Fruit fly (Drosophila melanogaster) whole organism, embryonic: ENCODE results near the gene a10.
A peak's percentile ranks its signal among the peaks of the same experiment; 100 is the strongest.

Source experiments
- Asciz ChIP-seq: fragments of 200-800 bp; sonication (Bioruptor generic); optimal IDR thresholded peaks from 2 replicates; lab custom pipeline; 2017; ENCODE audit warnings: missing biosample characterization, mild to moderate bottlenecking, missing genetic modification characterization, missing genetic modification reagents
- BEAF-32 ChIP-seq: fragments of 200-800 bp; sonication (Bioruptor generic); optimal IDR thresholded peaks from 3 replicates; lab custom pipeline; 2017; ENCODE audit warnings: missing biosample characterization, missing genetic modification characterization, mild to moderate bottlenecking, moderate library complexity, missing genetic modification reagents
- CG10321 ChIP-seq: fragments of 200-800 bp; sonication (Bioruptor generic); IDR thresholded peaks from 2 replicates; pipeline ENCODE4 v1.3.6; 2022; ENCODE audit warnings: missing biosample characterization, missing genetic modification characterization
- CG10431 ChIP-seq: fragments of 200-800 bp; sonication (Bioruptor generic); optimal IDR thresholded peaks from 3 replicates; lab custom pipeline; 2018; ENCODE audit warnings: missing biosample characterization, mild to moderate bottlenecking, missing genetic modification characterization
- CG12299 ChIP-seq: fragments of 200-800 bp; sonication (Bioruptor generic); optimal IDR thresholded peaks from 2 replicates; lab custom pipeline; 2018; ENCODE audit warnings: missing biosample characterization, mild to moderate bottlenecking, missing genetic modification characterization
- CG13775 ChIP-seq: fragments of 200-800 bp; sonication (Bioruptor generic); optimal IDR thresholded peaks from 3 replicates; lab custom pipeline; 2017; ENCODE audit warnings: missing biosample characterization, mild to moderate bottlenecking, missing genetic modification characterization
- CG15073 ChIP-seq: fragments of 200-800 bp; sonication (Bioruptor generic); optimal IDR thresholded peaks from 2 replicates; lab custom pipeline; 2016; ENCODE audit warnings: missing biosample characterization, missing genetic modification characterization
- CG1602 ChIP-seq: fragments of 200-800 bp; sonication (Bioruptor generic); optimal IDR thresholded peaks from 3 replicates; lab custom pipeline; 2016; ENCODE audit warnings: missing biosample characterization, missing genetic modification characterization
- CG17328 ChIP-seq: fragments of 200-800 bp; sonication (Bioruptor generic); IDR thresholded peaks from 2 replicates; pipeline ENCODE4 v1.3.6; 2022; ENCODE audit warnings: missing biosample characterization, missing genetic modification characterization
- CG18599 ChIP-seq: fragments of 200-800 bp; sonication (Bioruptor generic); optimal IDR thresholded peaks from 3 replicates; lab custom pipeline; 2017; ENCODE audit warnings: missing biosample characterization, missing genetic modification characterization, mild to moderate bottlenecking, moderate library complexity, missing genetic modification reagents
- CG2129 ChIP-seq: fragments of 200-800 bp; sonication (Bioruptor generic); IDR thresholded peaks from 2 replicates; pipeline ENCODE4 v1.3.6; 2022; ENCODE audit warnings: missing biosample characterization, missing genetic modification characterization; ENCODE audit not compliant: partially characterized antibody
- CG31224 ChIP-seq: fragments of 200-800 bp; sonication (Bioruptor generic); IDR thresholded peaks from 2 replicates; pipeline ENCODE4 v1.3.6; 2022; ENCODE audit warnings: missing biosample characterization, missing genetic modification characterization
- CG31388 ChIP-seq: fragments of 200-800 bp; sonication (Bioruptor generic); optimal IDR thresholded peaks from 2 replicates; lab custom pipeline; 2016; ENCODE audit warnings: missing biosample characterization, missing genetic modification characterization
- CG3407 ChIP-seq: fragments of 200-800 bp; sonication (Bioruptor generic); optimal IDR thresholded peaks from 2 replicates; lab custom pipeline; 2018; ENCODE audit warnings: missing biosample characterization, mild to moderate bottlenecking, missing genetic modification characterization
- CG4707 ChIP-seq: fragments of 200-800 bp; sonication (Bioruptor generic); optimal IDR thresholded peaks from 2 replicates; lab custom pipeline; 2018; ENCODE audit warnings: missing biosample characterization, mild to moderate bottlenecking, missing genetic modification characterization, moderate library complexity
- CG6689 ChIP-seq: fragments of 200-800 bp; sonication (Bioruptor generic); IDR thresholded peaks from 2 replicates; pipeline ENCODE4 v1.3.6; 2022; ENCODE audit warnings: missing biosample characterization, missing genetic modification characterization
- CG7372 ChIP-seq: fragments of 200-800 bp; sonication (Bioruptor generic); IDR thresholded peaks from 2 replicates; pipeline ENCODE4 v1.3.6; 2022; ENCODE audit warnings: missing biosample characterization, missing genetic modification characterization
- CG7839 ChIP-seq: fragments of 200-800 bp; sonication (Bioruptor generic); optimal IDR thresholded peaks from 3 replicates; lab custom pipeline; 2018; ENCODE audit warnings: missing biosample characterization, mild to moderate bottlenecking, missing genetic modification characterization, moderate library complexity
- CG8944 ChIP-seq: fragments of 200-800 bp; sonication (Bioruptor generic); optimal IDR thresholded peaks from 3 replicates; lab custom pipeline; 2016; ENCODE audit warnings: missing biosample characterization, missing genetic modification characterization
- Doc3 ChIP-seq: fragments of 200-800 bp; sonication (Bioruptor generic); IDR thresholded peaks from 3 replicates; pipeline ENCODE4 v1.3.6; 2022; ENCODE audit warnings: missing biosample characterization, missing genetic modification characterization; ENCODE audit not compliant: partially characterized antibody
- GATAe ChIP-seq: fragments of 200-800 bp; sonication (Bioruptor generic); conservative IDR thresholded peaks from 2 replicates; pipeline ENCODE4 v1.3.6; 2022; ENCODE audit warnings: missing biosample characterization, missing genetic modification characterization
- Gug ChIP-seq: fragments of 200-800 bp; sonication (Bioruptor generic); IDR thresholded peaks from 4 replicates; pipeline ENCODE4 v1.3.6; 2022; ENCODE audit warnings: missing biosample characterization, missing genetic modification characterization
- Hr39 ChIP-seq: fragments of >200 bp; optimal IDR thresholded peaks from 2 replicates; lab custom pipeline; 2017
- Hr78 ChIP-seq, 2 experiments: fragments of 200-800 bp in 1 of 2; fragments of >200 bp in 1 of 2; sonication (Bioruptor generic) in 1 of 2; optimal IDR thresholded peaks; 2 replicates each; lab custom pipeline; 2017 to 2019; ENCODE audit warnings: missing biosample characterization in 2 of 2, missing genetic modification characterization in 2 of 2, mild to moderate bottlenecking in 1 of 2, moderate library complexity in 1 of 2
- Hsf ChIP-seq: fragments of 200-800 bp; sonication (Bioruptor generic); optimal IDR thresholded peaks from 3 replicates; lab custom pipeline; 2016; ENCODE audit warnings: missing biosample characterization, missing genetic modification characterization
- Nf-YB ChIP-seq: fragments of 200-800 bp; sonication (Bioruptor generic); optimal IDR thresholded peaks from 3 replicates; lab custom pipeline; 2019; ENCODE audit warnings: missing biosample characterization, mild to moderate bottlenecking, missing genetic modification characterization, moderate library complexity
- Pdp1 ChIP-seq, 2 experiments: fragments of 200-800 bp; sonication (Bioruptor generic); optimal IDR thresholded peaks; 3 replicates each; lab custom pipeline; 2016; ENCODE audit warnings: missing biosample characterization in 2 of 2, missing genetic modification characterization in 2 of 2, mild to moderate bottlenecking in 1 of 2, moderate library complexity in 1 of 2
- Stat92E ChIP-seq, 3 experiments: fragments of >200 bp in 2 of 3; fragments of 200-800 bp in 1 of 3; sonication (Bioruptor generic) in 1 of 3; optimal IDR thresholded peaks; 2 replicates each; lab custom pipeline; 2017 to 2019; ENCODE audit warnings: missing biosample characterization in 3 of 3, missing genetic modification characterization in 3 of 3, mild to moderate bottlenecking in 1 of 3, moderate library complexity in 1 of 3
- br ChIP-seq: fragments of >200 bp; optimal IDR thresholded peaks from 2 replicates; lab custom pipeline; 2017
- fd64A ChIP-seq: fragments of 200-800 bp; sonication (Bioruptor generic); optimal IDR thresholded peaks from 3 replicates; lab custom pipeline; 2018; ENCODE audit warnings: missing biosample characterization, mild to moderate bottlenecking, missing genetic modification characterization
- grau ChIP-seq: fragments of 200-800 bp; optimal IDR thresholded peaks from 3 replicates; lab custom pipeline; 2019; ENCODE audit warnings: missing biosample characterization, mild to moderate bottlenecking, missing genetic modification characterization, moderate library complexity
- ham ChIP-seq: fragments of 200-800 bp; sonication (Bioruptor generic); IDR thresholded peaks from 2 replicates; pipeline ENCODE4 v1.3.6; 2022; ENCODE audit warnings: missing biosample characterization, missing genetic modification characterization
- hb ChIP-seq: fragments of 200-800 bp; sonication (Bioruptor generic); IDR thresholded peaks from 3 replicates; pipeline ENCODE4 v1.3.6; 2022; ENCODE audit warnings: missing biosample characterization, missing genetic modification characterization; ENCODE audit not compliant: partially characterized antibody
- hbn ChIP-seq: fragments of 200-800 bp; sonication (Bioruptor generic); IDR thresholded peaks from 2 replicates; pipeline ENCODE4 v1.3.6; 2022; ENCODE audit warnings: missing biosample characterization, missing genetic modification characterization; ENCODE audit not compliant: partially characterized antibody
- jumu ChIP-seq: fragments of 200-800 bp; sonication (Bioruptor generic); optimal IDR thresholded peaks from 3 replicates; lab custom pipeline; 2016; ENCODE audit warnings: missing biosample characterization, missing genetic modification characterization
- kah ChIP-seq: fragments of 200-800 bp; sonication (Bioruptor generic); optimal IDR thresholded peaks from 2 replicates; lab custom pipeline; 2018; ENCODE audit warnings: missing biosample characterization, mild to moderate bottlenecking, missing genetic modification characterization
- ken ChIP-seq: fragments of 200-800 bp; sonication (Bioruptor generic); IDR thresholded peaks from 3 replicates; pipeline ENCODE4 v1.3.6; 2022; ENCODE audit warnings: missing biosample characterization, missing genetic modification characterization
- nerfin-2 ChIP-seq: fragments of 200-800 bp; sonication (Bioruptor generic); IDR thresholded peaks from 2 replicates; pipeline ENCODE4 v1.3.6; 2022; ENCODE audit warnings: missing biosample characterization, missing genetic modification characterization; ENCODE audit not compliant: partially characterized antibody
- nom ChIP-seq: fragments of 200-800 bp; sonication (Bioruptor generic); optimal IDR thresholded peaks from 2 replicates; lab custom pipeline; 2017; ENCODE audit warnings: missing biosample characterization, missing genetic modification characterization, mild to moderate bottlenecking, moderate library complexity, missing genetic modification reagents
- p53 ChIP-seq: fragments of 200-800 bp; sonication (Bioruptor generic); optimal IDR thresholded peaks from 2 replicates; lab custom pipeline; 2016; ENCODE audit warnings: missing biosample characterization, missing genetic modification characterization
- schlank ChIP-seq: fragments of 200-800 bp; sonication (Bioruptor generic); optimal IDR thresholded peaks from 2 replicates; lab custom pipeline; 2018; ENCODE audit warnings: missing biosample characterization, mild to moderate bottlenecking, missing genetic modification characterization
- sd ChIP-seq: fragments of 200-800 bp; sonication (Bioruptor generic); optimal IDR thresholded peaks from 3 replicates; lab custom pipeline; 2018; ENCODE audit warnings: missing biosample characterization, mild to moderate bottlenecking, missing genetic modification characterization, moderate library complexity
- sens ChIP-seq: fragments of 200-800 bp; sonication (Bioruptor generic); peaks from one replicate; lab custom pipeline; 2016; ENCODE audit warnings: missing biosample characterization, missing genetic modification characterization
- seq ChIP-seq: fragments of 200-800 bp; sonication (Bioruptor generic); IDR thresholded peaks from 2 replicates; pipeline ENCODE4 v1.3.6; 2022; ENCODE audit warnings: missing biosample characterization, missing genetic modification characterization
- slou ChIP-seq: fragments of 200-800 bp; sonication (Bioruptor generic); optimal IDR thresholded peaks from 3 replicates; lab custom pipeline; 2016; ENCODE audit warnings: missing biosample characterization, missing genetic modification characterization
- stwl ChIP-seq: fragments of 200-800 bp; sonication (Bioruptor generic); optimal IDR thresholded peaks from 3 replicates; lab custom pipeline; 2018; ENCODE audit warnings: missing biosample characterization, mild to moderate bottlenecking, missing genetic modification characterization, moderate library complexity
- tap ChIP-seq: fragments of 200-800 bp; optimal IDR thresholded peaks from 3 replicates; lab custom pipeline; 2019; ENCODE audit warnings: missing biosample characterization, mild to moderate bottlenecking, missing genetic modification characterization, moderate library complexity
- ttk ChIP-seq: fragments of 200-800 bp; sonication (Bioruptor generic); IDR thresholded peaks from 2 replicates; pipeline ENCODE4 v2.1.2; 2022; ENCODE audit warnings: missing biosample characterization, missing genetic modification characterization
- unc-4 ChIP-seq: fragments of 200-800 bp; sonication (Bioruptor generic); IDR thresholded peaks from 2 replicates; pipeline ENCODE4 v1.3.6; 2022; ENCODE audit warnings: missing biosample characterization, missing genetic modification characterization; ENCODE audit not compliant: partially characterized antibody
- yki ChIP-seq: fragments of >200 bp; optimal IDR thresholded peaks from 3 replicates; lab custom pipeline; 2018
- zen ChIP-seq: fragments of 200-800 bp; sonication (Bioruptor generic); optimal IDR thresholded peaks from 3 replicates; lab custom pipeline; 2018; ENCODE audit warnings: missing biosample characterization, mild to moderate bottlenecking, missing genetic modification characterization, moderate library complexity

a10 gene

dm6 chr3L:17047811-17048239, 24.3 kb upstream of the a10 start (continued):
- TF ChIP-seq Hr78 (GFP tag; optimal IDR thresholded peaks at IDR 0.05; lab: Kevin White, UChicago), result no peak
- peak; percentile 41 for TF ChIP-seq CG4707 (GFP tag; lab: Kevin White, UChicago)
- no peak for TF ChIP-seq p53 (GFP tag; lab: Kevin White, UChicago)
- TF ChIP-seq CG3407, result peak; percentile 32
- TF ChIP-seq ham (GFP tag; lab: Robert Waterston, UW), result no peak
- TF ChIP-seq schlank (tag; lab: Kevin White, UChicago), result no peak
- TF ChIP-seq CG31224 (GFP tag; lab: Robert Waterston, UW), result no peak
- peak; percentile 59 for TF ChIP-seq Asciz (GFP tag; lab: Kevin White, UChicago)
- TF ChIP-seq Hr39 (lab: Kevin White, UChicago), result no peak
- no peak for TF ChIP-seq CG10321 (GFP tag; lab: Robert Waterston, UW)
- peak; percentile 56 for TF ChIP-seq CG10431
- TF ChIP-seq ttk (GFP tag; lab: Robert Waterston, UW), result no peak
- no peak for TF ChIP-seq slou (GFP tag; lab: Kevin White, UChicago)
- TF ChIP-seq br (lab: Kevin White, UChicago), result no peak
- no peak for TF ChIP-seq hb (GFP tag; lab: Robert Waterston, UW)
- no peak for TF ChIP-seq Hsf (GFP tag; lab: Kevin White, UChicago)
- no peak for TF ChIP-seq CG6689
- no peak for TF ChIP-seq Nf-YB (GFP tag; lab: Kevin White, UChicago)
- TF ChIP-seq unc-4 (GFP tag; lab: Robert Waterston, UW), result no peak
- TF ChIP-seq fd64A (GFP tag; lab: Kevin White, UChicago), result peak; percentile 85
- no peak for TF ChIP-seq CG15073 (GFP tag; lab: Kevin White, UChicago)
- TF ChIP-seq CG31388 (GFP tag; lab: Kevin White, UChicago), result no peak
- TF ChIP-seq ken (GFP tag; lab: Robert Waterston, UW), result no peak
- TF ChIP-seq CG1602 (GFP tag; lab: Kevin White, UChicago), result no peak
- TF ChIP-seq nom (GFP tag; lab: Kevin White, UChicago), result no peak
- no peak for TF ChIP-seq nerfin-2 (GFP tag; lab: Robert Waterston, UW)
- TF ChIP-seq GATAe (GFP tag; lab: Robert Waterston, UW), result no peak
- TF ChIP-seq CG12299, result peak; percentile 32
- peak; percentile 60 for TF ChIP-seq sd
- no peak for TF ChIP-seq Pdp1 (GFP tag; optimal IDR thresholded peaks at IDR 0.05; lab: Kevin White, UChicago)
- peak; percentile 67 for TF ChIP-seq sens (GFP tag; lab: Kevin White, UChicago)
- TF ChIP-seq CG2129, result no peak
- TF ChIP-seq stwl (tag; lab: Kevin White, UChicago), result no peak
- TF ChIP-seq CG7839 (tag; lab: Kevin White, UChicago), result no peak
- no peak for TF ChIP-seq CG8944 (GFP tag; lab: Kevin White, UChicago)
- TF ChIP-seq grau (tag; lab: Kevin White, UChicago), result peak; percentile 6
- no peak for TF ChIP-seq Gug
- TF ChIP-seq CG17328 (GFP tag; lab: Robert Waterston, UW), result peak; percentile 33; the same call in 1 of the 2 replicates
- TF ChIP-seq Stat92E (GFP tag; optimal IDR thresholded peaks at IDR 0.05; lab: Kevin White, UChicago), result peak in 1 of 3 experiments; percentile 21
- no peak for TF ChIP-seq BEAF-32 (GFP tag; lab: Kevin White, UChicago)
- TF ChIP-seq CG7372, result no peak
- peak; percentile 92 for TF ChIP-seq kah (GFP tag; lab: Kevin White, UChicago)
- no peak for TF ChIP-seq jumu (GFP tag; lab: Kevin White, UChicago)
- TF ChIP-seq tap, result no peak
- no peak for TF ChIP-seq Doc3
- no peak for TF ChIP-seq yki (lab: Kevin White, UChicago)
- TF ChIP-seq seq (GFP tag; lab: Robert Waterston, UW), result 0 out of 2 replicates have a peak, but pooled peaks have one; percentile 19
- peak; percentile 47 for TF ChIP-seq CG18599 (GFP tag; lab: Kevin White, UChicago)
- no peak for TF ChIP-seq hbn (GFP tag; lab: Robert Waterston, UW)
- TF ChIP-seq CG13775 (GFP tag; lab: Kevin White, UChicago), result no peak
- TF ChIP-seq zen, result no peak
